Worm (Caenorhabditis elegans) whole organism, L3 larva: ENCODE data around the gene brp-1.

Experiments used
- R02D3.7 ChIP-seq: fragments of 150-350 bp; optimal IDR thresholded peaks from 2 replicates; lab custom pipeline; 2014; ENCODE audit warnings: missing biosample characterization, missing genetic modification characterization
- ZK546.5 ChIP-seq: sonication (generic microtip); optimal IDR thresholded peaks from 2 replicates; lab custom pipeline; 2017; ENCODE audit warnings: missing biosample characterization, missing genetic modification characterization
- aly-2 ChIP-seq: fragments of 150-350 bp; optimal IDR thresholded peaks from 2 replicates; lab custom pipeline; 2014; ENCODE audit warnings: missing biosample characterization, missing genetic modification characterization
- ama-1 ChIP-seq: fragments of 150-350 bp; optimal IDR thresholded peaks from 2 replicates; lab custom pipeline; 2018
- ceh-16 ChIP-seq: sonication (generic microtip); optimal IDR thresholded peaks from 2 replicates; lab custom pipeline; 2017; ENCODE audit warnings: missing biosample characterization, missing genetic modification characterization
- ceh-28 ChIP-seq: fragments of 150-350 bp; optimal IDR thresholded peaks from 2 replicates; lab custom pipeline; 2014; ENCODE audit warnings: missing biosample characterization, missing genetic modification reagents, missing genetic modification characterization
- ceh-82 ChIP-seq: fragments of 150-350 bp; optimal IDR thresholded peaks from 2 replicates; lab custom pipeline; 2014; ENCODE audit warnings: missing biosample characterization, missing genetic modification characterization
- egl-27 ChIP-seq: sonication (generic microtip); optimal IDR thresholded peaks from 4 replicates; lab custom pipeline; 2017; ENCODE audit warnings: missing biosample characterization, missing genetic modification reagents, missing genetic modification characterization
- egl-5 ChIP-seq: fragments of 150-350 bp; optimal IDR thresholded peaks from 2 replicates; lab custom pipeline; 2017; ENCODE audit warnings: missing biosample characterization, missing genetic modification reagents, missing genetic modification characterization, inconsistent platforms
- elt-1 ChIP-seq: fragments of 150-350 bp; optimal IDR thresholded peaks from 2 replicates; lab custom pipeline; 2014; ENCODE audit warnings: missing biosample characterization, missing genetic modification characterization
- elt-2 ChIP-seq: sonication (generic microtip); optimal IDR thresholded peaks from 2 replicates; lab custom pipeline; 2016; ENCODE audit warnings: missing genetic modification reagents, mild to moderate bottlenecking, missing genetic modification characterization, missing compliant biosample characterization
- elt-3 ChIP-seq, 3 experiments: fragments of 150-350 bp in 1 of 3; sonication (generic microtip) in 2 of 3; optimal IDR thresholded peaks; 2 replicates in 2 of 3; 4 replicates in 1 of 3; lab custom pipeline; 2014 to 2017; ENCODE audit warnings: missing biosample characterization in 3 of 3, missing genetic modification characterization in 3 of 3
- eor-1 ChIP-seq, 2 experiments: fragments of 150-350 bp; optimal IDR thresholded peaks; 2 replicates each; lab custom pipeline; 2014 to 2018; ENCODE audit warnings: missing biosample characterization in 2 of 2, missing genetic modification characterization in 2 of 2
- fkh-10 ChIP-seq: sonication (generic microtip); optimal IDR thresholded peaks from 2 replicates; lab custom pipeline; 2017; ENCODE audit warnings: missing biosample characterization, missing genetic modification reagents, missing genetic modification characterization
- fkh-2 ChIP-seq: fragments of 150-350 bp; optimal IDR thresholded peaks from 2 replicates; lab custom pipeline; 2014; ENCODE audit warnings: missing biosample characterization, missing genetic modification reagents, missing genetic modification characterization
- hmg-11 ChIP-seq: sonication (generic microtip); optimal IDR thresholded peaks from 2 replicates; lab custom pipeline; 2016; ENCODE audit warnings: missing genetic modification characterization, missing compliant biosample characterization
- jun-1 ChIP-seq: fragments of 150-350 bp; optimal IDR thresholded peaks from 2 replicates; lab custom pipeline; 2014; ENCODE audit warnings: missing biosample characterization, missing genetic modification reagents, missing genetic modification characterization
- lin-15B ChIP-seq: fragments of 150-350 bp; optimal IDR thresholded peaks from 2 replicates; lab custom pipeline; 2014; ENCODE audit warnings: missing biosample characterization, missing genetic modification characterization
- lin-39 ChIP-seq: fragments of 150-350 bp; optimal IDR thresholded peaks from 2 replicates; lab custom pipeline; 2018; ENCODE audit warnings: missing biosample characterization, missing genetic modification reagents, missing genetic modification characterization
- lsy-12 ChIP-seq: sonication (generic microtip); optimal IDR thresholded peaks from 2 replicates; lab custom pipeline; 2016; ENCODE audit warnings: mild to moderate bottlenecking, missing genetic modification characterization, missing compliant biosample characterization
- mdl-1 ChIP-seq: fragments of 150-350 bp; optimal IDR thresholded peaks from 2 replicates; lab custom pipeline; 2014; ENCODE audit warnings: missing biosample characterization, missing genetic modification characterization
- nfya-1 ChIP-seq: sonication (generic microtip); optimal IDR thresholded peaks from 2 replicates; lab custom pipeline; 2017; ENCODE audit warnings: missing genetic modification characterization, mild to moderate bottlenecking, missing compliant biosample characterization, antibody characterized with exemption, moderate library complexity; ENCODE audit not compliant: insufficient read depth
- nhr-11 ChIP-seq: fragments of 150-350 bp; optimal IDR thresholded peaks from 2 replicates; lab custom pipeline; 2014; ENCODE audit warnings: missing biosample characterization, missing genetic modification characterization
- nhr-23 ChIP-seq: fragments of 150-350 bp; optimal IDR thresholded peaks from 2 replicates; lab custom pipeline; 2014; ENCODE audit warnings: missing biosample characterization, missing genetic modification reagents, missing genetic modification characterization
- nhr-25 ChIP-seq: sonication (generic microtip); optimal IDR thresholded peaks from 2 replicates; lab custom pipeline; 2017; ENCODE audit warnings: missing biosample characterization, missing genetic modification characterization
- nhr-67 ChIP-seq: fragments of 150-350 bp; optimal IDR thresholded peaks from 2 replicates; lab custom pipeline; 2014; ENCODE audit warnings: missing biosample characterization, missing genetic modification characterization
- nhr-77 ChIP-seq: fragments of 150-350 bp; optimal IDR thresholded peaks from 2 replicates; lab custom pipeline; 2014; ENCODE audit warnings: missing biosample characterization, missing genetic modification characterization
- pha-4 ChIP-seq: fragments of 150-350 bp; optimal IDR thresholded peaks from 2 replicates; lab custom pipeline; 2014; ENCODE audit warnings: missing biosample characterization, missing genetic modification reagents, missing genetic modification characterization
- snpc-4 ChIP-seq: fragments of 150-350 bp; optimal IDR thresholded peaks from 2 replicates; lab custom pipeline; 2014; ENCODE audit warnings: missing biosample characterization, missing genetic modification characterization
- tbx-2 ChIP-seq: sonication (generic microtip); optimal IDR thresholded peaks from 2 replicates; lab custom pipeline; 2016; ENCODE audit warnings: mild to moderate bottlenecking, missing genetic modification characterization, missing compliant biosample characterization
- unc-62 ChIP-seq: fragments of 150-350 bp; sonication (generic microtip); optimal IDR thresholded peaks from 4 replicates; lab custom pipeline; 2014; ENCODE audit warnings: missing biosample characterization, missing genetic modification reagents, missing genetic modification characterization
- zag-1 ChIP-seq: fragments of 150-350 bp; optimal IDR thresholded peaks from 2 replicates; lab custom pipeline; 2014; ENCODE audit warnings: missing biosample characterization, missing genetic modification characterization
- ztf-11 ChIP-seq: fragments of 150-350 bp; optimal IDR thresholded peaks from 2 replicates; lab custom pipeline; 2014; ENCODE audit warnings: missing biosample characterization, missing genetic modification characterization

brp-1 gene

ce11 chrIII:11978742-11979141 lies 41.6 kb upstream of the brp-1 start, which contains the start of gene Y56A3A.30:
TSS of gene Y56A3A.30 (minus strand) at chrIII:11979065.
- peak; percentile 91 for TF ChIP-seq nfya-1 (tag; lab: Kevin White, UChicago)
- TF ChIP-seq nhr-67, result no peak

DNA sequence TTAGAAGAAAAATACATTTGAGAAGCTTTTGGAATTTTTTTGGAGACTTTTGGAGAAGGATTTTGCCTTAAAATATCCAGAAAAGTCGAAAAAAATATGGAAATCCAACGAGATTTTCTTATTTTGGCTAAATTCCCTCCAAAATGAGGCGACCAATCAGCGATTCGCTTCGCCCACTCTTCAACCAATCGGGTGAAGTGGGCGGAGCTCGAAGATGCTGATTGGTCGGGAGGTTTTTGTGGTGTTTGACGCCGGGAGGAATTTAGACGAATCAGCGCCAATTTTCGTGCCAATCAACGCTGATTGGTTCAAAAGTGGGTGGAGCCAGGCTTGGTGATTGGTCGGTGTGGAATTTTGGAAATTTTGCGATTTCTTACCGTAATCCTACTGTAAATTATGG lies 39.6 kb upstream of the brp-1 start:
- TF ChIP-seq nfya-1 (tag; lab: Kevin White, UChicago), result peak; percentile 96
- TF ChIP-seq nhr-25, result no peak

ce11 chrIII:11981539-11981938 lies 38.8 kb upstream of the brp-1 start:
- peak; percentile 62 for TF ChIP-seq lin-39 (tag; lab: Kevin White, UChicago)
- peak; percentile 2 for TF ChIP-seq nhr-25
- peak; percentile 87 for TF ChIP-seq lin-15B
- TF ChIP-seq zag-1 (tag; lab: Kevin White, UChicago), result no peak
- TF ChIP-seq ama-1, result no peak
- no peak for TF ChIP-seq elt-3 (tag; optimal IDR thresholded peaks at IDR 0.05; lab: Kevin White, UChicago)
- no peak for TF ChIP-seq fkh-10 (GFP tag; lab: Kevin White, UChicago)
- peak; percentile 76 for TF ChIP-seq hmg-11 (tag; lab: Kevin White, UChicago)
- TF ChIP-seq ZK546.5 (tag; lab: Kevin White, UChicago), result no peak
- peak; percentile 13 for TF ChIP-seq elt-2
- TF ChIP-seq nfya-1 (tag; lab: Kevin White, UChicago), result peak; percentile 93
- TF ChIP-seq pha-4 (tag; lab: Kevin White, UChicago), result peak; percentile 50
- TF ChIP-seq snpc-4 (tag; lab: Kevin White, UChicago), result peak; percentile 39

ce11 chrIII:11982474-11982873 lies 37.9 kb upstream of the brp-1 start:
- no peak for TF ChIP-seq ceh-16 (tag; lab: Kevin White, UChicago)
- TF ChIP-seq nhr-11 (tag; lab: Kevin White, UChicago), result no peak
- no peak for TF ChIP-seq egl-27
- TF ChIP-seq ceh-82 (tag; lab: Kevin White, UChicago), result no peak
- TF ChIP-seq ama-1, result no peak
- TF ChIP-seq elt-1 (tag; lab: Kevin White, UChicago), result no peak
- no peak for TF ChIP-seq R02D3.7 (tag; lab: Kevin White, UChicago)
- TF ChIP-seq fkh-10 (GFP tag; lab: Kevin White, UChicago), result no peak
- TF ChIP-seq aly-2, result no peak
- no peak for TF ChIP-seq egl-5
- no peak for TF ChIP-seq elt-3 (tag; optimal IDR thresholded peaks at IDR 0.05; lab: Kevin White, UChicago)
- TF ChIP-seq eor-1 (tag; optimal IDR thresholded peaks at IDR 0.05; lab: Kevin White, UChicago), result no peak
- no peak for TF ChIP-seq nfya-1 (tag; lab: Kevin White, UChicago)
- TF ChIP-seq ceh-28 (tag; lab: Kevin White, UChicago), result no peak
- no peak for TF ChIP-seq elt-2
- TF ChIP-seq, all 47 proteins: peak for 0

DNA sequence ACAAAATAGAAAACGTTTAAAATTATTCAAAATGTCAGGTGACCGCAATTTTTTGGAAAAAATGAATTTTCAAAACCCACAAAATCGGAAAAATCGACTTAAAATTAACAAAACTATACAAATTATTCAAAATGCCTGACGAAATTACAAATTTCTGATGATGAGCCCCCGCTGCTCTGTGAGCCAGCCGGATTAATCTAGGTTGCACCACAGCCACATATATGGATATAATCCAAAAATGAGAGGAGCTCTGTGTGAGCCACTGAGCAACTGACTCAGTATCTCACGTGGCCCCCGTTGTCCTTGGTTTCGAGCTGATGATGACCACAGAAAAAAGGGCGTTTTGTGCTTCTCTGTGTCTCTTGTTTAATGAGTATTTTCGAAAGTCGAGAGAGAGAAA lies 35.3 kb upstream of the brp-1 start:
- TF ChIP-seq ztf-11 (tag; lab: Kevin White, UChicago) (no peak), lin-39 (tag; lab: Kevin White, UChicago) (no peak), fkh-2 (tag; lab: Kevin White, UChicago) (no peak), ceh-82 (tag; lab: Kevin White, UChicago) (no peak), nhr-77 (tag; lab: Kevin White, UChicago) (no peak), jun-1 (tag; lab: Kevin White, UChicago) (no peak), mdl-1 (tag; lab: Kevin White, UChicago) (no peak), ceh-16 (tag; lab: Kevin White, UChicago) (no peak), tbx-2 (no peak), elt-3 (tag; optimal IDR thresholded peaks at IDR 0.05; lab: Kevin White, UChicago) (no peak), nfya-1 (tag; lab: Kevin White, UChicago) (no peak), egl-5 (no peak), lsy-12 (no peak), nhr-25 (no peak), nhr-23 (tag; lab: Kevin White, UChicago) (no peak), hmg-11 (tag; lab: Kevin White, UChicago) (no peak), egl-27 (no peak), snpc-4 (tag; lab: Kevin White, UChicago) (no peak), ceh-28 (tag; lab: Kevin White, UChicago) (no peak)

- TF ChIP-seq elt-2 (peak; percentile 15), nfya-1 (tag; lab: Kevin White, UChicago) (peak; percentile 61), unc-62 (GFP tag; lab: Kevin White, UChicago) (no peak), nhr-25 (peak; percentile 10), pha-4 (tag; lab: Kevin White, UChicago) (peak; percentile 77), hmg-11 (tag; lab: Kevin White, UChicago) (peak; percentile 42), egl-5 (no peak), jun-1 (tag; lab: Kevin White, UChicago) (no peak)
These were observed 30.5 kb upstream of the brp-1 start, which contains the start of gene wah-1 for ce11 chrIII:11989823-11990222. TSS of gene wah-1 (plus strand) at chrIII:11990167.
